Worm (Caenorhabditis elegans) whole organism, L2 larva: ENCODE data around the gene Y38H6C.9.

Experiments used
- C34F6.9 ChIP-seq: fragments of 150-350 bp; optimal IDR thresholded peaks from 2 replicates; lab custom pipeline; 2014; ENCODE audit warnings: missing biosample characterization, missing genetic modification characterization
- F13H6.1 ChIP-seq: sonication (generic microtip); optimal IDR thresholded peaks from 2 replicates; lab custom pipeline; 2016; ENCODE audit warnings: missing genetic modification characterization, missing compliant biosample characterization
- R02D3.7 ChIP-seq: fragments of 150-350 bp; optimal IDR thresholded peaks from 2 replicates; lab custom pipeline; 2014; ENCODE audit warnings: missing biosample characterization, missing genetic modification characterization
- Y55F3AM.14 ChIP-seq: fragments of 200-800 bp; sonication (Bioruptor generic); optimal IDR thresholded peaks from 2 replicates; lab custom pipeline; 2018; ENCODE audit warnings: mild to moderate bottlenecking, missing genetic modification characterization, missing compliant biosample characterization
- ZK546.5 ChIP-seq: sonication (generic microtip); optimal IDR thresholded peaks from 2 replicates; lab custom pipeline; 2017; ENCODE audit warnings: missing biosample characterization, missing genetic modification characterization
- alr-1 ChIP-seq: fragments of 150-350 bp; optimal IDR thresholded peaks from 2 replicates; lab custom pipeline; 2014; ENCODE audit warnings: missing biosample characterization, missing genetic modification characterization
- aly-2 ChIP-seq: fragments of 150-350 bp; optimal IDR thresholded peaks from 2 replicates; lab custom pipeline; 2014; ENCODE audit warnings: missing biosample characterization, missing genetic modification characterization
- blmp-1 ChIP-seq: sonication (generic microtip); optimal IDR thresholded peaks from 2 replicates; lab custom pipeline; 2017; ENCODE audit warnings: missing genetic modification characterization, mild to moderate bottlenecking, missing compliant biosample characterization, antibody characterized with exemption, moderate library complexity; ENCODE audit not compliant: insufficient read depth
- ceh-16 ChIP-seq: fragments of 150-350 bp; optimal IDR thresholded peaks from 2 replicates; lab custom pipeline; 2014; ENCODE audit warnings: missing biosample characterization, missing genetic modification characterization
- egl-27 ChIP-seq: sonication (generic microtip); optimal IDR thresholded peaks from 3 replicates; lab custom pipeline; 2017; ENCODE audit warnings: missing biosample characterization, missing genetic modification reagents, missing genetic modification characterization
- elt-1 ChIP-seq: fragments of 150-350 bp; optimal IDR thresholded peaks from 2 replicates; lab custom pipeline; 2014; ENCODE audit warnings: missing biosample characterization, missing genetic modification characterization
- gmeb-1 ChIP-seq: fragments of 150-350 bp; optimal IDR thresholded peaks from 2 replicates; lab custom pipeline; 2014; ENCODE audit warnings: missing biosample characterization, missing genetic modification characterization
- lin-11 ChIP-seq: fragments of 150-350 bp; sonication (generic microtip); optimal IDR thresholded peaks from 2 replicates; lab custom pipeline; 2014; ENCODE audit warnings: missing biosample characterization, missing genetic modification characterization, inconsistent platforms, mixed read lengths
- lin-13 ChIP-seq: fragments of 150-350 bp; optimal IDR thresholded peaks from 2 replicates; lab custom pipeline; 2014; ENCODE audit warnings: missing biosample characterization, missing genetic modification reagents, missing genetic modification characterization
- lin-39 ChIP-seq: fragments of 150-350 bp; optimal IDR thresholded peaks from 2 replicates; lab custom pipeline; 2014; ENCODE audit warnings: missing biosample characterization, missing genetic modification reagents, missing genetic modification characterization
- lsy-2 ChIP-seq, 2 experiments: fragments of 150-350 bp in 1 of 2; sonication (generic microtip) in 1 of 2; optimal IDR thresholded peaks; 2 replicates each; lab custom pipeline; 2014 to 2017; ENCODE audit warnings: missing biosample characterization in 2 of 2, missing genetic modification characterization in 2 of 2
- mab-5 ChIP-seq: fragments of 150-350 bp; optimal IDR thresholded peaks from 2 replicates; lab custom pipeline; 2014; ENCODE audit warnings: missing biosample characterization, missing genetic modification characterization
- mdl-1 ChIP-seq, 2 experiments: fragments of 150-350 bp in 1 of 2; sonication (generic microtip) in 1 of 2; optimal IDR thresholded peaks; 2 replicates each; lab custom pipeline; 2017; ENCODE audit warnings: missing biosample characterization in 2 of 2, missing genetic modification characterization in 2 of 2
- nhr-129 ChIP-seq: fragments of 150-350 bp; optimal IDR thresholded peaks from 2 replicates; lab custom pipeline; 2014; ENCODE audit warnings: missing biosample characterization, missing genetic modification characterization
- nhr-21 ChIP-seq: fragments of 150-350 bp; optimal IDR thresholded peaks from 2 replicates; lab custom pipeline; 2014; ENCODE audit warnings: missing biosample characterization, missing genetic modification characterization
- nhr-237 ChIP-seq: fragments of 150-350 bp; optimal IDR thresholded peaks from 2 replicates; lab custom pipeline; 2014; ENCODE audit warnings: missing biosample characterization, missing genetic modification characterization
- nhr-25 ChIP-seq: fragments of 150-350 bp; sonication (generic microtip); optimal IDR thresholded peaks from 3 replicates; lab custom pipeline; 2014; ENCODE audit warnings: missing biosample characterization, missing genetic modification characterization
- nhr-6 ChIP-seq: fragments of 150-350 bp; optimal IDR thresholded peaks from 2 replicates; lab custom pipeline; 2014; ENCODE audit warnings: missing biosample characterization, missing genetic modification characterization
- nhr-77 ChIP-seq: fragments of 150-350 bp; optimal IDR thresholded peaks from 2 replicates; lab custom pipeline; 2014; ENCODE audit warnings: missing biosample characterization, missing genetic modification characterization
- sem-4 ChIP-seq: fragments of 150-350 bp; optimal IDR thresholded peaks from 2 replicates; lab custom pipeline; 2014; ENCODE audit warnings: missing biosample characterization, missing genetic modification reagents, missing genetic modification characterization
- skn-1 ChIP-seq: sonication (generic microtip); optimal IDR thresholded peaks from 2 replicates; lab custom pipeline; 2017; ENCODE audit warnings: missing biosample characterization, missing genetic modification characterization
- sma-3 ChIP-seq: sonication (generic microtip); optimal IDR thresholded peaks from 2 replicates; lab custom pipeline; 2016; ENCODE audit warnings: missing genetic modification reagents, missing genetic modification characterization, missing compliant biosample characterization
- sma-9 ChIP-seq, 2 experiments: fragments of 150-350 bp in 1 of 2; sonication (generic microtip) in 1 of 2; optimal IDR thresholded peaks; 2 replicates each; lab custom pipeline; 2014 to 2016; ENCODE audit warnings: missing genetic modification characterization in 2 of 2, mild to moderate bottlenecking in 1 of 2, missing biosample characterization in 1 of 2, missing compliant biosample characterization in 1 of 2, missing genetic modification reagents in 1 of 2, moderate library complexity in 1 of 2
- snpc-4 ChIP-seq: fragments of 150-350 bp; optimal IDR thresholded peaks from 2 replicates; lab custom pipeline; 2014; ENCODE audit warnings: missing biosample characterization, missing genetic modification characterization
- unc-39 ChIP-seq: fragments of 150-350 bp; optimal IDR thresholded peaks from 2 replicates; lab custom pipeline; 2014; ENCODE audit warnings: missing biosample characterization, missing genetic modification characterization
- unc-55 ChIP-seq: fragments of 150-350 bp; sonication (generic microtip); optimal IDR thresholded peaks from 3 replicates; lab custom pipeline; 2014; ENCODE audit warnings: missing biosample characterization, missing genetic modification reagents, missing genetic modification characterization
- unc-62 ChIP-seq: fragments of 150-350 bp; optimal IDR thresholded peaks from 2 replicates; lab custom pipeline; 2014; ENCODE audit warnings: missing biosample characterization, missing genetic modification reagents, missing genetic modification characterization
- ztf-11 ChIP-seq: sonication (generic microtip); optimal IDR thresholded peaks from 2 replicates; lab custom pipeline; 2017; ENCODE audit warnings: missing biosample characterization, missing genetic modification characterization
- ztf-4 ChIP-seq: fragments of 150-350 bp; optimal IDR thresholded peaks from 2 replicates; lab custom pipeline; 2014; ENCODE audit warnings: missing biosample characterization, missing genetic modification characterization

Gene Y38H6C.9

ce11 chrV:20492385-20492784 lies 29.7 kb downstream of the Y38H6C.9 start, which contains the start of gene srbc-79:
Gene srbc-79 (minus strand): TSS chrV:20492485.
- TF ChIP-seq sma-3 (no peak), lsy-2 (tag; optimal IDR thresholded peaks at IDR 0.05; lab: Kevin White, UChicago) (no peak), nhr-77 (tag; lab: Kevin White, UChicago) (no peak), unc-39 (no peak), ztf-11 (tag; lab: Kevin White, UChicago) (no peak)
- TF ChIP-seq, all 48 proteins: peak for 0

DNA sequence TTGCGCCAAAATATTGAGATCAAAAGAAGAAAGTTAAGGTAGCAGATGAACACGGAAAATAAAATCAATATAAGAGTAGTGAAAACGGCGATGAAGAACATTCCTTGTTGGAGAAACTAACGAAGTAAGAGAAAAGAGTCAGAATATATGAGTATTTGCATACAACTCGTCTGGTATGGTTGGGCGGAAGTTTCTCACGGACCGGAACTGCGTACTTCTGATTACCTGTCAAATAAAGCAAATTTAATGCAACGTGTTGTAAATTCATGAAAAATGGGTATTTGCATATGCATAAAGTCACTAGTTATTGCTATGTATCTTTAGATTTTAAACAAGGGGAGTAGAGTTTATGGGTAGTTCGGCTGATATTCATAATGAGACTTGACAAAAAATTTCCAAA lies 33.0 kb downstream of the Y38H6C.9 start, which contains the start of gene srbc-78:
srbc-78 (minus strand) TSS at position 101 of the 400 bp plus-strand sequence.
- TF ChIP-seq nhr-21 (tag; lab: Kevin White, UChicago) (no peak), ceh-16 (tag; lab: Kevin White, UChicago) (no peak), ztf-11 (tag; lab: Kevin White, UChicago) (no peak), nhr-6 (tag; lab: Kevin White, UChicago) (no peak), F13H6.1 (tag; lab: Kevin White, UChicago) (no peak), sma-3 (no peak), sem-4 (tag; lab: Kevin White, UChicago) (no peak), gmeb-1 (tag; lab: Kevin White, UChicago) (no peak), elt-1 (tag; lab: Kevin White, UChicago) (no peak), mab-5 (tag; lab: Kevin White, UChicago) (no peak), ztf-4 (tag; lab: Kevin White, UChicago) (no peak), Y55F3AM.14 (no peak), lin-11 (tag; lab: Kevin White, UChicago) (no peak), mdl-1 (tag; optimal IDR thresholded peaks at IDR 0.05; lab: Kevin White, UChicago) (no peak), alr-1 (no peak), egl-27 (tag; lab: Kevin White, UChicago) (no peak)
- TF ChIP-seq, all 48 proteins: peak for 0

DNA sequence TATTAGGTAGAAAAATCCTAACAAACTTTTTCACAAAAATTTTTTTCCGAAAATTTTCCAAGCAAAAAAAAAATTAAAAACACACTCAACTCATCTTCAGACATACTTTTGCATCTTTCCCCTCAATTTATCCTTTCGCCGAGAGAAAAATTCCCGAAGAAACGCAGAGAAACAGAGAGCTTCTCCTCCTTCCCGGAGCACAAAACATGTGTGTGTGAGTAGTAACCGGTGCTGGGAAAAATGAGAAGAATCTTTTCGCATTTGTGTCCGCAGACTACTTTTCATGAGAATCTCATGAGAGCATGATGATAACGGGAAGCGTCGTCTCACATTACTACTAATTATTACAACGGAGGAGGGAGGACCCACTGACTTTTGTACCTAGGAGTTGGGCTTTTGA lies 35.5 kb downstream of the Y38H6C.9 start:
- TF ChIP-seq nhr-21 (tag; lab: Kevin White, UChicago): no peak
- no peak for TF ChIP-seq blmp-1
- peak; percentile 57 for TF ChIP-seq F13H6.1 (tag; lab: Kevin White, UChicago)
- TF ChIP-seq lin-39 (tag; lab: Kevin White, UChicago): no peak
- TF ChIP-seq lin-13 (GFP tag; lab: Kevin White, UChicago): no peak
- TF ChIP-seq ZK546.5 (tag; lab: Kevin White, UChicago): no peak
- peak; percentile 16 for TF ChIP-seq unc-55 (GFP tag; lab: Kevin White, UChicago)
- no peak for TF ChIP-seq unc-62
- TF ChIP-seq nhr-25 (tag; lab: Kevin White, UChicago): no peak
- TF ChIP-seq aly-2 (tag; lab: Kevin White, UChicago): no peak
- no peak for TF ChIP-seq sma-9 (GFP tag; optimal IDR thresholded peaks at IDR 0.05; lab: Kevin White, UChicago)
- no peak for TF ChIP-seq sma-9 (tag; optimal IDR thresholded peaks at IDR 0.05; lab: Kevin White, UChicago)
- no peak for TF ChIP-seq mdl-1 (tag; optimal IDR thresholded peaks at IDR 0.05; lab: Kevin White, UChicago)
- TF ChIP-seq elt-1 (tag; lab: Kevin White, UChicago): no peak
- peak in 1 of 2 experiments; percentile 33 for TF ChIP-seq lsy-2 (tag; optimal IDR thresholded peaks at IDR 0.05; lab: Kevin White, UChicago)
- TF ChIP-seq skn-1 (tag; lab: Kevin White, UChicago): no peak
- TF ChIP-seq C34F6.9 (tag; lab: Kevin White, UChicago): peak; percentile 4
- peak; percentile 51 for TF ChIP-seq nhr-129 (tag; lab: Kevin White, UChicago)
- TF ChIP-seq, all 48 proteins: peak for 5

DNA sequence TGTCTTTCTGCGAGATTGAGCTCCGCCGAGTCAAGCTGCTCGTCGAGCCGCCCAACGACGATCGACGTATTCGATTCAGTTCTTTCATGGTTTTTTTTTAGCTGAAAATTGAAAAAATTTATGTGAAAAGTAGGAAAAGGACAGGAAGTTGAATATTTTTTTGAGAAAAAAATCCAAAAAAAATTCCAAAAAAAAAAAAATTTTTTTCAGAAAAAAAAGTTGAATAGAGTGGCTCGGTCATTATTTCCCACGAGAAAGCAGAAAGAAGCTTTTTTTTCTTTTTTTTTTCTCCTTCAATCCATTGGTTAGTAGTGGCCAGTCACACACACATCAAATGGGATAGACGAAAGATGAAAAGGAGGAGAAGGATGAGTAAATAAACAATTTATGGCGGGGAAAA lies 36.8 kb downstream of the Y38H6C.9 start, which contains the start of gene dhcr-7:
dhcr-7 (minus strand) TSS at position 101 of the 400 bp plus-strand sequence.
- TF ChIP-seq mdl-1 (tag; optimal IDR thresholded peaks at IDR 0.05; lab: Kevin White, UChicago) (no peak), unc-55 (GFP tag; lab: Kevin White, UChicago) (no peak), skn-1 (tag; lab: Kevin White, UChicago) (no peak), R02D3.7 (tag; lab: Kevin White, UChicago) (no peak), nhr-237 (tag; lab: Kevin White, UChicago) (no peak), C34F6.9 (tag; lab: Kevin White, UChicago) (no peak), snpc-4 (tag; lab: Kevin White, UChicago) (no peak)
- TF ChIP-seq, all 48 proteins: peak for 0
